Worm (Caenorhabditis elegans) whole organism, L3 larva: ENCODE results near the gene E02A10.3.

Experiments
- ZK546.5 ChIP-seq: sonication (generic microtip); optimal IDR thresholded peaks from 2 replicates; lab custom pipeline; 2017; ENCODE audit warnings: missing biosample characterization, missing genetic modification characterization
- aly-2 ChIP-seq: fragments of 150-350 bp; optimal IDR thresholded peaks from 2 replicates; lab custom pipeline; 2014; ENCODE audit warnings: missing biosample characterization, missing genetic modification characterization
- ama-1 ChIP-seq: fragments of 150-350 bp; optimal IDR thresholded peaks from 2 replicates; lab custom pipeline; 2018
- ceh-16 ChIP-seq: sonication (generic microtip); optimal IDR thresholded peaks from 2 replicates; lab custom pipeline; 2017; ENCODE audit warnings: missing biosample characterization, missing genetic modification characterization
- ceh-28 ChIP-seq: fragments of 150-350 bp; optimal IDR thresholded peaks from 2 replicates; lab custom pipeline; 2014; ENCODE audit warnings: missing biosample characterization, missing genetic modification reagents, missing genetic modification characterization
- ceh-82 ChIP-seq: fragments of 150-350 bp; optimal IDR thresholded peaks from 2 replicates; lab custom pipeline; 2014; ENCODE audit warnings: missing biosample characterization, missing genetic modification characterization
- ceh-9 ChIP-seq: sonication (generic microtip); optimal IDR thresholded peaks from 2 replicates; lab custom pipeline; 2018; ENCODE audit warnings: missing biosample characterization, missing genetic modification characterization
- daf-12 ChIP-seq: fragments of 150-350 bp; optimal IDR thresholded peaks from 2 replicates; lab custom pipeline; 2014; ENCODE audit warnings: missing biosample characterization, missing genetic modification reagents, missing genetic modification characterization
- egl-27 ChIP-seq: sonication (generic microtip); optimal IDR thresholded peaks from 4 replicates; lab custom pipeline; 2017; ENCODE audit warnings: missing biosample characterization, missing genetic modification reagents, missing genetic modification characterization
- egl-5 ChIP-seq: fragments of 150-350 bp; optimal IDR thresholded peaks from 2 replicates; lab custom pipeline; 2017; ENCODE audit warnings: missing biosample characterization, missing genetic modification reagents, missing genetic modification characterization, inconsistent platforms
- elt-3 ChIP-seq, 3 experiments: fragments of 150-350 bp in 1 of 3; sonication (generic microtip) in 2 of 3; optimal IDR thresholded peaks; 2 replicates in 2 of 3; 4 replicates in 1 of 3; lab custom pipeline; 2014 to 2017; ENCODE audit warnings: missing biosample characterization in 3 of 3, missing genetic modification characterization in 3 of 3
- eor-1 ChIP-seq, 2 experiments: fragments of 150-350 bp; optimal IDR thresholded peaks; 2 replicates each; lab custom pipeline; 2014 to 2018; ENCODE audit warnings: missing biosample characterization in 2 of 2, missing genetic modification characterization in 2 of 2
- fkh-10 ChIP-seq: sonication (generic microtip); optimal IDR thresholded peaks from 2 replicates; lab custom pipeline; 2017; ENCODE audit warnings: missing biosample characterization, missing genetic modification reagents, missing genetic modification characterization
- fos-1 ChIP-seq: fragments of 150-350 bp; optimal IDR thresholded peaks from 2 replicates; lab custom pipeline; 2014; ENCODE audit warnings: missing biosample characterization, missing genetic modification characterization
- jun-1 ChIP-seq: fragments of 150-350 bp; optimal IDR thresholded peaks from 2 replicates; lab custom pipeline; 2014; ENCODE audit warnings: missing biosample characterization, missing genetic modification reagents, missing genetic modification characterization
- lin-15B ChIP-seq: fragments of 150-350 bp; optimal IDR thresholded peaks from 2 replicates; lab custom pipeline; 2014; ENCODE audit warnings: missing biosample characterization, missing genetic modification characterization
- lin-39 ChIP-seq: fragments of 150-350 bp; optimal IDR thresholded peaks from 2 replicates; lab custom pipeline; 2018; ENCODE audit warnings: missing biosample characterization, missing genetic modification reagents, missing genetic modification characterization
- lsy-12 ChIP-seq: sonication (generic microtip); optimal IDR thresholded peaks from 2 replicates; lab custom pipeline; 2016; ENCODE audit warnings: mild to moderate bottlenecking, missing genetic modification characterization, missing compliant biosample characterization
- mdl-1 ChIP-seq: fragments of 150-350 bp; optimal IDR thresholded peaks from 2 replicates; lab custom pipeline; 2014; ENCODE audit warnings: missing biosample characterization, missing genetic modification characterization
- mml-1 ChIP-seq: fragments of 150-350 bp; sonication (generic microtip); optimal IDR thresholded peaks from 3 replicates; lab custom pipeline; 2014; ENCODE audit warnings: missing biosample characterization, missing genetic modification characterization
- nfya-1 ChIP-seq: sonication (generic microtip); optimal IDR thresholded peaks from 2 replicates; lab custom pipeline; 2017; ENCODE audit warnings: missing genetic modification characterization, mild to moderate bottlenecking, missing compliant biosample characterization, antibody characterized with exemption, moderate library complexity; ENCODE audit not compliant: insufficient read depth
- nhr-12 ChIP-seq: fragments of 150-350 bp; optimal IDR thresholded peaks from 2 replicates; lab custom pipeline; 2014; ENCODE audit warnings: missing biosample characterization, missing genetic modification characterization
- nhr-23 ChIP-seq: fragments of 150-350 bp; optimal IDR thresholded peaks from 2 replicates; lab custom pipeline; 2014; ENCODE audit warnings: missing biosample characterization, missing genetic modification reagents, missing genetic modification characterization
- nhr-237 ChIP-seq: fragments of 150-350 bp; optimal IDR thresholded peaks from 2 replicates; lab custom pipeline; 2014; ENCODE audit warnings: missing biosample characterization, missing genetic modification characterization
- nhr-25 ChIP-seq: sonication (generic microtip); optimal IDR thresholded peaks from 2 replicates; lab custom pipeline; 2017; ENCODE audit warnings: missing biosample characterization, missing genetic modification characterization
- nhr-28 ChIP-seq: fragments of 150-350 bp; optimal IDR thresholded peaks from 2 replicates; lab custom pipeline; 2014; ENCODE audit warnings: missing biosample characterization, missing genetic modification characterization
- nhr-43 ChIP-seq: sonication (generic microtip); optimal IDR thresholded peaks from 2 replicates; lab custom pipeline; 2016; ENCODE audit warnings: mild to moderate bottlenecking, missing genetic modification characterization, missing compliant biosample characterization; ENCODE audit not compliant: poor library complexity, severe bottlenecking
- nhr-67 ChIP-seq: fragments of 150-350 bp; optimal IDR thresholded peaks from 2 replicates; lab custom pipeline; 2014; ENCODE audit warnings: missing biosample characterization, missing genetic modification characterization
- nhr-76 ChIP-seq: fragments of 150-350 bp; sonication (generic microtip); optimal IDR thresholded peaks from 5 replicates; lab custom pipeline; 2014; ENCODE audit warnings: missing biosample characterization, missing genetic modification characterization
- nhr-77 ChIP-seq: fragments of 150-350 bp; optimal IDR thresholded peaks from 2 replicates; lab custom pipeline; 2014; ENCODE audit warnings: missing biosample characterization, missing genetic modification characterization
- pqm-1 ChIP-seq: fragments of 150-350 bp; optimal IDR thresholded peaks from 2 replicates; lab custom pipeline; 2017; ENCODE audit warnings: missing biosample characterization, missing genetic modification characterization, inconsistent platforms
- skn-1 ChIP-seq: fragments of 150-350 bp; optimal IDR thresholded peaks from 2 replicates; lab custom pipeline; 2014; ENCODE audit warnings: missing biosample characterization, missing genetic modification characterization
- snpc-4 ChIP-seq: fragments of 150-350 bp; optimal IDR thresholded peaks from 2 replicates; lab custom pipeline; 2014; ENCODE audit warnings: missing biosample characterization, missing genetic modification characterization
- tbx-2 ChIP-seq: sonication (generic microtip); optimal IDR thresholded peaks from 2 replicates; lab custom pipeline; 2016; ENCODE audit warnings: mild to moderate bottlenecking, missing genetic modification characterization, missing compliant biosample characterization
- unc-39 ChIP-seq: sonication (generic microtip); optimal IDR thresholded peaks from 4 replicates; lab custom pipeline; 2017; ENCODE audit warnings: missing biosample characterization, missing genetic modification characterization
- unc-62 ChIP-seq: fragments of 150-350 bp; sonication (generic microtip); optimal IDR thresholded peaks from 4 replicates; lab custom pipeline; 2014; ENCODE audit warnings: missing biosample characterization, missing genetic modification reagents, missing genetic modification characterization
- ztf-4 ChIP-seq: fragments of 150-350 bp; optimal IDR thresholded peaks from 2 replicates; lab custom pipeline; 2014; ENCODE audit warnings: missing biosample characterization, missing genetic modification characterization

The E02A10.3 gene

ce11 chrV:12550755-12551154 is 28.6 kb upstream of the E02A10.3 start:
- peak; percentile 29 for TF ChIP-seq nhr-43
- TF ChIP-seq unc-39 (tag; lab: Kevin White, UChicago) = no peak
- no peak for TF ChIP-seq aly-2 (tag; lab: Kevin White, UChicago)
- no peak for TF ChIP-seq eor-1 (tag; optimal IDR thresholded peaks at IDR 0.05; lab: Kevin White, UChicago)
- TF ChIP-seq lin-39 (tag; lab: Kevin White, UChicago) = no peak
- no peak for TF ChIP-seq nhr-12
- TF ChIP-seq snpc-4 (tag; lab: Kevin White, UChicago) = no peak
- no peak for TF ChIP-seq ZK546.5 (tag; lab: Kevin White, UChicago)
- TF ChIP-seq ztf-4 (tag; lab: Kevin White, UChicago) = no peak
- no peak for TF ChIP-seq tbx-2 (tag; lab: Kevin White, UChicago)
- no peak for TF ChIP-seq lsy-12 (tag; lab: Kevin White, UChicago)
- peak; percentile 59 for TF ChIP-seq nhr-23 (tag; lab: Kevin White, UChicago)
- no peak for TF ChIP-seq ceh-28 (tag; lab: Kevin White, UChicago)
- no peak for TF ChIP-seq nhr-77 (tag; lab: Kevin White, UChicago)

- TF ChIP-seq nhr-12 = no peak
- no peak for TF ChIP-seq daf-12 (tag; lab: Kevin White, UChicago)
- peak; percentile 80 for TF ChIP-seq ama-1 (lab: Kevin White, UChicago)
- TF ChIP-seq nfya-1 (tag; lab: Kevin White, UChicago) = peak; percentile 8
- peak; percentile 66 for TF ChIP-seq nhr-43
- TF ChIP-seq ceh-82 (tag; lab: Kevin White, UChicago) = no peak
- peak; percentile 80 for TF ChIP-seq nhr-28 (tag; lab: Kevin White, UChicago)
- peak in 1 of 3 experiments; percentile 62 for TF ChIP-seq elt-3 (tag; optimal IDR thresholded peaks at IDR 0.05; lab: Kevin White, UChicago)
- TF ChIP-seq jun-1 (tag; lab: Kevin White, UChicago) = no peak
- TF ChIP-seq tbx-2 (tag; lab: Kevin White, UChicago) = peak; percentile 3
- no peak for TF ChIP-seq skn-1 (tag; lab: Kevin White, UChicago)
- no peak for TF ChIP-seq pqm-1 (tag; lab: Kevin White, UChicago)
- TF ChIP-seq nhr-76 (tag; lab: Kevin White, UChicago) = peak; percentile 58
- TF ChIP-seq eor-1 (tag; optimal IDR thresholded peaks at IDR 0.05; lab: Kevin White, UChicago) = no peak
- TF ChIP-seq unc-62 (GFP tag; lab: Kevin White, UChicago) = peak; percentile 10
- TF ChIP-seq nhr-25 (tag; lab: Kevin White, UChicago) = peak; percentile 43
- no peak for TF ChIP-seq ceh-9
Observed at ce11 chrV:12551638-12552478, 27.5 kb upstream of the E02A10.3 start.

ce11 chrV:12552671-12553212 is 26.7 kb upstream of the E02A10.3 start, which contains the start of gene F45D3.4:
Gene F45D3.4, minus strand, starts transcription at chrV:12553191.
- TF ChIP-seq ceh-82 (tag; lab: Kevin White, UChicago) (no peak), nhr-25 (tag; lab: Kevin White, UChicago) (peak; percentile 2), ama-1 (lab: Kevin White, UChicago) (peak; percentile 90), lin-39 (tag; lab: Kevin White, UChicago) (peak; percentile 41), daf-12 (tag; lab: Kevin White, UChicago) (no peak), mml-1 (tag; lab: Kevin White, UChicago) (no peak), nfya-1 (tag; lab: Kevin White, UChicago) (no peak), aly-2 (tag; lab: Kevin White, UChicago) (no peak), pqm-1 (tag; lab: Kevin White, UChicago) (no peak), lsy-12 (tag; lab: Kevin White, UChicago) (no peak), nhr-67 (tag; lab: Kevin White, UChicago) (no peak), elt-3 (tag; optimal IDR thresholded peaks at IDR 0.05; lab: Kevin White, UChicago) (no peak), egl-5 (tag; lab: Kevin White, UChicago) (no peak)

ce11 chrV:12553286-12553725 is 26.1 kb upstream of the E02A10.3 start:
- TF ChIP-seq ceh-28 (tag; lab: Kevin White, UChicago) = peak; percentile 11
- TF ChIP-seq nhr-25 (tag; lab: Kevin White, UChicago) = peak; percentile 13
- TF ChIP-seq jun-1 (tag; lab: Kevin White, UChicago) = no peak
- TF ChIP-seq unc-39 (tag; lab: Kevin White, UChicago) = no peak
- no peak for TF ChIP-seq fkh-10 (GFP tag; lab: Kevin White, UChicago)
- TF ChIP-seq nhr-43 = peak; percentile 81
- no peak for TF ChIP-seq lin-15B (tag; lab: Kevin White, UChicago)
- no peak for TF ChIP-seq lsy-12 (tag; lab: Kevin White, UChicago)
- TF ChIP-seq ztf-4 (tag; lab: Kevin White, UChicago) = no peak
- no peak for TF ChIP-seq ama-1 (lab: Kevin White, UChicago)
- TF ChIP-seq nhr-28 (tag; lab: Kevin White, UChicago) = no peak
- TF ChIP-seq fos-1 (tag; lab: Kevin White, UChicago) = no peak
- no peak for TF ChIP-seq nfya-1 (tag; lab: Kevin White, UChicago)
- no peak for TF ChIP-seq mdl-1 (tag; lab: Kevin White, UChicago)
- TF ChIP-seq nhr-237 (tag; lab: Kevin White, UChicago) = no peak
- TF ChIP-seq elt-3 (tag; optimal IDR thresholded peaks at IDR 0.05; lab: Kevin White, UChicago) = peak; percentile 97 to 99 (median 99)
- TF ChIP-seq tbx-2 (tag; lab: Kevin White, UChicago) = peak; percentile 26
- peak; percentile 13 for TF ChIP-seq mml-1 (tag; lab: Kevin White, UChicago)
- no peak for TF ChIP-seq ceh-16 (tag; lab: Kevin White, UChicago)
- TF ChIP-seq nhr-23 (tag; lab: Kevin White, UChicago) = peak; percentile 89
- no peak for TF ChIP-seq egl-27 (tag; lab: Kevin White, UChicago)
